Worm (Caenorhabditis elegans) whole organism, young adult: ENCODE results near the gene T13F3.6.

Source experiments
- C06A6.2 ChIP-seq: fragments of 200-800 bp; sonication (Bioruptor generic); conservative IDR thresholded peaks from 2 replicates; pipeline ENCODE4 v1.3.6; 2022; ENCODE audit warnings: missing genetic modification characterization, missing compliant biosample characterization
- athp-1 ChIP-seq: sonication (generic microtip); optimal IDR thresholded peaks from 2 replicates; lab custom pipeline; 2017; ENCODE audit warnings: mild to moderate bottlenecking, missing genetic modification characterization, missing compliant biosample characterization
- ceh-40 ChIP-seq: fragments of 200-800 bp; sonication (Bioruptor generic); IDR thresholded peaks from 2 replicates; pipeline ENCODE4 v1.3.6; 2022; ENCODE audit warnings: missing genetic modification characterization, missing compliant biosample characterization
- dpl-1 ChIP-seq: fragments of 150-350 bp; optimal IDR thresholded peaks from 2 replicates; lab custom pipeline; 2014; ENCODE audit warnings: missing biosample characterization, missing genetic modification reagents, missing genetic modification characterization
- let-607 ChIP-seq, 2 experiments: fragments of 200-800 bp in 1 of 2; sonication (Bioruptor generic) in 1 of 2; sonication (generic microtip) in 1 of 2; optimal IDR thresholded peaks; 2 replicates each; lab custom pipeline; 2016 to 2018; ENCODE audit warnings: mild to moderate bottlenecking in 2 of 2, missing compliant biosample characterization in 2 of 2, missing genetic modification characterization in 2 of 2, moderate library complexity in 2 of 2, missing genotype in 1 of 2
- ztf-28 ChIP-seq: fragments of 200-800 bp; sonication (Bioruptor generic); IDR thresholded peaks from 2 replicates; pipeline ENCODE4 v1.3.6; 2022; ENCODE audit warnings: missing genetic modification reagents, missing genetic modification characterization, missing compliant biosample characterization

T13F3.6 gene

ce11 chrV:16224027-16224426, 47.0 kb downstream of the T13F3.6 start, which contains the start of gene stdh-2:
Gene stdh-2, plus strand, starts transcription at chrV:16224327.
- TF ChIP-seq dpl-1 (GFP tag; lab: Kevin White, UChicago) (no peak), ceh-40 (GFP tag; lab: Robert Waterston, UW) (no peak), let-607 (tag; optimal IDR thresholded peaks at IDR 0.05; lab: Kevin White, UChicago) (no peak), athp-1 (tag; lab: Kevin White, UChicago) (no peak), C06A6.2 (GFP tag; lab: Robert Waterston, UW) (no peak), ztf-28 (GFP tag; lab: Robert Waterston, UW) (no peak)
- TF ChIP-seq, all 124 proteins: peak for 0
